Worm (Caenorhabditis elegans): Measurements from ENCODE around the gene lst-4.

The lst-4 gene

DNA sequence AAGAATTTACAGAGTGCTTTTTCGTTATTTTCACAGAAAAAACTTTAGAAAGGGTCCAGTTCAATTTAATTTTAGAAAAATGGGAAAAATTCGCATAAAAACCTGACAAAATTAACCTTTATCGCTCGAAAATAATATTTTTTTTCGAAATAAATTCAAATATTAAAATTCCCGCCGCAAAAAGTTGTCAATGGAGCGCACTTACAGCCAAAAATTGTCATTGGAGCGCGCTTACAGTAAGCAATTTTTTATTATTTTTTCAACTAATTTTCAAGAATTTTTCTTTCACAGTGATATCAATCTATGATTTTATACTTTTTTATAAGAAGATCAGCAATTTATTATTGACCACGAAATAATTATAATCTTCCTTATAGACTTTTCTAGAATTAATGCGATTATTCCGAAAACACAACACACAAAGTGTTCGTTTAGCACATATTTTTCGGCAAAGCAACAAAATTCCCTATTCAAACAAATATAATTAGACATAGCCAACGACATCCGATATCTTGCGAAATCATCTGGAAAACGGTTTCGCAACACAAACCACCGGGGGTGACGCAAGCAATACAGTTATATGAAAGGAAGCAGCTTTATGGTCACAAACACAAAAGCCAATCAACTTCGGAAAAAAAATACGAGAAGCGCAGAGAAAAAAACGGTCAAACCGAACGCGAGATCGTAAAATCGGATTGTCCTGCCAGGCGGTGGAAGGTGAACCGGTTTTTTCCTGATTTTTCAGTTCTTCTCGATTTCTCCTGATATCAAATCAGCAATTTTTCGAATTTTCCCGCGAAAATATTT, 728 bp upstream of the lst-4 start:
- TF ChIP-seq nhr-76 (tag; optimal IDR thresholded peaks at IDR 0.05) (no peak), ces-1 (GFP tag; optimal IDR thresholded peaks at IDR 0.05) (no peak), zip-8 (tag; optimal IDR thresholded peaks at IDR 0.05) (peak; percentile 25), lin-13 (tag; optimal IDR thresholded peaks at IDR 0.05) (no peak), elt-1 (tag; optimal IDR thresholded peaks at IDR 0.05; ENCODE audit: borderline replicate concordance, insufficient read depth) (peak; percentile 45), snpc-4 (tag; optimal IDR thresholded peaks at IDR 0.05) (no peak), ham-2 (GFP tag; optimal IDR thresholded peaks at IDR 0.05) (peak; percentile 80), nhr-237 (tag; optimal IDR thresholded peaks at IDR 0.05) (no peak), lin-32 (GFP tag; optimal IDR thresholded peaks at IDR 0.05) (no peak), cnd-1 (tag; optimal IDR thresholded peaks at IDR 0.05) (no peak), ceh-43 (GFP tag; optimal IDR thresholded peaks at IDR 0.05) (no peak), M03D4.4 (tag; optimal IDR thresholded peaks at IDR 0.05) (no peak), bed-3 (GFP tag; optimal IDR thresholded peaks at IDR 0.05) (no peak), blmp-1 (tag; optimal IDR thresholded peaks at IDR 0.05) (no peak)

- no peak for TF ChIP-seq nhr-28 (tag; optimal IDR thresholded peaks at IDR 0.05)
Measured at ce11 chrIV:14066403-14066802, 3.3 kb downstream of the lst-4 start.

- TF ChIP-seq nhr-237 (tag; optimal IDR thresholded peaks at IDR 0.05) (no peak), mab-5 (tag; optimal IDR thresholded peaks at IDR 0.05) (no peak), flh-1 (GFP tag; optimal IDR thresholded peaks at IDR 0.05) (no peak), mls-2 (tag; optimal IDR thresholded peaks at IDR 0.05) (no peak), ces-1 (GFP tag; optimal IDR thresholded peaks at IDR 0.05) (no peak), nhr-12 (tag; optimal IDR thresholded peaks at IDR 0.05) (no peak), bed-3 (GFP tag; optimal IDR thresholded peaks at IDR 0.05) (no peak), sptf-1 (tag; optimal IDR thresholded peaks at IDR 0.05) (no peak), unc-39 (tag; optimal IDR thresholded peaks at IDR 0.05) (no peak), mep-1 (tag; optimal IDR thresholded peaks at IDR 0.05) (no peak), M03D4.4 (tag; optimal IDR thresholded peaks at IDR 0.05) (no peak), ceh-83 (GFP tag; optimal IDR thresholded peaks at IDR 0.05) (no peak), nhr-2 (tag; optimal IDR thresholded peaks at IDR 0.05) (no peak)
Measured at ce11 chrIV:14060612-14061011, 9.0 kb downstream of the lst-4 start, which contains the start of gene Y37A1B.4. Gene Y37A1B.4, minus strand, starts transcription at chrIV:14060712.

ce11 chrIV:14050900-14051299, 18.8 kb downstream of the lst-4 start, which contains the start of gene semo-1:
Gene semo-1, plus strand, starts transcription at chrIV:14051200.
- no peak for TF ChIP-seq flh-1 (GFP tag; optimal IDR thresholded peaks at IDR 0.05)
- TF ChIP-seq ces-1 (GFP tag; optimal IDR thresholded peaks at IDR 0.05), result no peak
- no peak for TF ChIP-seq hlh-1 (tag; optimal IDR thresholded peaks at IDR 0.05)
- TF ChIP-seq pha-4 (tag; optimal IDR thresholded peaks at IDR 0.05), result no peak
- no peak for TF ChIP-seq blmp-1 (tag; optimal IDR thresholded peaks at IDR 0.05)
- TF ChIP-seq M03D4.4 (tag; optimal IDR thresholded peaks at IDR 0.05), result no peak
- TF ChIP-seq unc-120 (tag; optimal IDR thresholded peaks at IDR 0.05; ENCODE audit: poor library complexity, severe bottlenecking), result no peak
- no peak for TF ChIP-seq unc-39 (tag; optimal IDR thresholded peaks at IDR 0.05)
- no peak for TF ChIP-seq snpc-4 (tag; optimal IDR thresholded peaks at IDR 0.05)
- no peak for TF ChIP-seq elt-1 (tag; optimal IDR thresholded peaks at IDR 0.05; ENCODE audit: borderline replicate concordance, insufficient read depth)
- no peak for TF ChIP-seq mls-2 (tag; optimal IDR thresholded peaks at IDR 0.05)
- TF ChIP-seq tbx-8 (GFP tag; optimal IDR thresholded peaks at IDR 0.05), result no peak
- TF ChIP-seq nhr-28 (tag; optimal IDR thresholded peaks at IDR 0.05), result no peak

- TF ChIP-seq ceh-43 (GFP tag; optimal IDR thresholded peaks at IDR 0.05) (no peak), sptf-1 (tag; optimal IDR thresholded peaks at IDR 0.05) (no peak), elt-3 (tag; optimal IDR thresholded peaks at IDR 0.05) (peak; percentile 31), lin-13 (tag; optimal IDR thresholded peaks at IDR 0.05) (no peak)
Measured at ce11 chrIV:14050442-14050841, 19.2 kb downstream of the lst-4 start.

ce11 chrIV:14046777-14047176, 22.9 kb downstream of the lst-4 start:
- TF ChIP-seq lin-13 (tag; optimal IDR thresholded peaks at IDR 0.05), result peak; percentile 7
- TF ChIP-seq ham-2 (GFP tag; optimal IDR thresholded peaks at IDR 0.05), result peak; percentile 51
- no peak for TF ChIP-seq flh-1 (GFP tag; optimal IDR thresholded peaks at IDR 0.05)
